Worm (Caenorhabditis elegans): Measurements from ENCODE around the gene nhr-183.

DNA sequence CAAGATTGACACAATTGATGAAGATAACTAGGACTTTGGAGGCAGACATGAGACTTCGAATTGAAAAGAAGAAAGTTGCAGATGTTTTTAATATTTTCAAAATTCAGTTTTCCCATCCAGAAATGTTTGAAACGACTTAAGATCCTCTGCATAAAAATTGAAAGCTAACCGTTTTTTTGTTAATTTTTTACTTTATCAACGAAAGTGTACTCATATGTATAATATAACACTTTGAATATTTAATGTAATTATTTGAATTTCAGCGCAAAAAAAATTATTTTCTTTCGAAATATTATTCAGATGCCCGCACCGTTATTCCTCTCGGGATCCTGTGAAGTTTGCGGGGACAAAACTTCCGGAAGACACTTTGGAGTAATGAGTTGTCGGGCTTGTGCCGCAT, 37.5 kb downstream of the nhr-183 start, which contains the start of gene nhr-18:
- TF ChIP-seq hpl-2 (GFP tag; optimal IDR thresholded peaks at IDR 0.05) (no peak), irx-1 (tag; optimal IDR thresholded peaks at IDR 0.05) (no peak), lin-15B (tag; optimal IDR thresholded peaks at IDR 0.05) (no peak), nhr-237 (tag; optimal IDR thresholded peaks at IDR 0.05) (no peak), nhr-71 (tag; optimal IDR thresholded peaks at IDR 0.05) (no peak), lir-3 (tag; optimal IDR thresholded peaks at IDR 0.05; ENCODE audit: poor library complexity) (no peak), ztf-4 (tag; optimal IDR thresholded peaks at IDR 0.05) (no peak), ceh-88 (GFP tag; IDR thresholded peaks at IDR 0.05) (no peak), ama-1 (optimal IDR thresholded peaks at IDR 0.05) (no peak), zag-1 (tag; optimal IDR thresholded peaks at IDR 0.05) (no peak), lin-13 (GFP tag; optimal IDR thresholded peaks at IDR 0.05) (no peak), nhr-12 (tag; optimal IDR thresholded peaks at IDR 0.05) (no peak), skn-1 (tag; optimal IDR thresholded peaks at IDR 0.05) (no peak), lsy-2 (tag; optimal IDR thresholded peaks at IDR 0.05) (no peak)

Data from whole organism, L1 larva.